Fruit fly (Drosophila melanogaster) whole organism, embryonic: Measurements from ENCODE around the gene Sdic4.
A peak's percentile ranks its signal among the peaks of the same experiment; 100 is the strongest.

Experiments used
- Atf3 ChIP-seq: fragments of 200-800 bp; sonication (Bioruptor generic); optimal IDR thresholded peaks from 3 replicates; lab custom pipeline; 2016; ENCODE audit warnings: missing biosample characterization, missing genetic modification characterization
- C15 ChIP-seq: fragments of 200-800 bp; sonication (Bioruptor generic); IDR thresholded peaks from 3 replicates; pipeline ENCODE4 v1.3.6; 2022; ENCODE audit warnings: missing biosample characterization, missing genetic modification characterization
- CG10321 ChIP-seq: fragments of 200-800 bp; sonication (Bioruptor generic); IDR thresholded peaks from 2 replicates; pipeline ENCODE4 v1.3.6; 2022; ENCODE audit warnings: missing biosample characterization, missing genetic modification characterization
- CG10366 ChIP-seq: fragments of 200-800 bp; sonication (Bioruptor generic); IDR thresholded peaks from 2 replicates; pipeline ENCODE4 v1.3.6; 2022; ENCODE audit warnings: missing biosample characterization, missing genetic modification characterization
- CG10565 ChIP-seq: fragments of 200-800 bp; sonication (Bioruptor generic); optimal IDR thresholded peaks from 3 replicates; lab custom pipeline; 2016; ENCODE audit warnings: missing biosample characterization, mild to moderate bottlenecking, missing genetic modification characterization
- CG11696 ChIP-seq: fragments of 200-800 bp; sonication (Bioruptor generic); IDR thresholded peaks from 2 replicates; pipeline ENCODE4 v1.3.6; 2022; ENCODE audit warnings: missing biosample characterization, missing genetic modification characterization
- CG12299 ChIP-seq: fragments of 200-800 bp; sonication (Bioruptor generic); optimal IDR thresholded peaks from 2 replicates; lab custom pipeline; 2018; ENCODE audit warnings: missing biosample characterization, mild to moderate bottlenecking, missing genetic modification characterization
- CG1233 ChIP-seq: fragments of 200-800 bp; sonication (Bioruptor generic); optimal IDR thresholded peaks from 4 replicates; lab custom pipeline; 2018; ENCODE audit warnings: missing biosample characterization, mild to moderate bottlenecking, missing genetic modification characterization
- CG13894 ChIP-seq: fragments of 200-800 bp; sonication (Bioruptor generic); optimal IDR thresholded peaks from 3 replicates; lab custom pipeline; 2018; ENCODE audit warnings: missing biosample characterization, mild to moderate bottlenecking, missing genetic modification characterization, moderate library complexity
- CG15479 ChIP-seq: fragments of 200-800 bp; sonication (Bioruptor generic); optimal IDR thresholded peaks from 3 replicates; lab custom pipeline; 2019; ENCODE audit warnings: missing biosample characterization, mild to moderate bottlenecking, missing genetic modification characterization, moderate library complexity
- CG1647 ChIP-seq: fragments of 200-800 bp; sonication (Bioruptor generic); optimal IDR thresholded peaks from 3 replicates; lab custom pipeline; 2016; ENCODE audit warnings: missing biosample characterization, missing genetic modification characterization
- CG16813 ChIP-seq: fragments of 200-800 bp; sonication (Bioruptor generic); IDR thresholded peaks from 3 replicates; pipeline ENCODE4 v1.3.6; 2022; ENCODE audit warnings: missing biosample characterization, missing genetic modification characterization; ENCODE audit not compliant: partially characterized antibody
- CG17385 ChIP-seq: fragments of 200-800 bp; sonication (Bioruptor generic); optimal IDR thresholded peaks from 3 replicates; lab custom pipeline; 2018; ENCODE audit warnings: missing biosample characterization, mild to moderate bottlenecking, missing genetic modification characterization
- CG30431 ChIP-seq: fragments of 200-800 bp; sonication (Bioruptor generic); optimal IDR thresholded peaks from 2 replicates; lab custom pipeline; 2017; ENCODE audit warnings: missing biosample characterization, missing genetic modification characterization
- CG31388 ChIP-seq: fragments of 200-800 bp; sonication (Bioruptor generic); optimal IDR thresholded peaks from 2 replicates; lab custom pipeline; 2016; ENCODE audit warnings: missing biosample characterization, missing genetic modification characterization
- CG3281 ChIP-seq: fragments of 200-800 bp; sonication (Bioruptor generic); optimal IDR thresholded peaks from 3 replicates; lab custom pipeline; 2017; ENCODE audit warnings: missing biosample characterization, mild to moderate bottlenecking, missing genetic modification characterization
- CG3726 ChIP-seq: fragments of 200-800 bp; sonication (Bioruptor generic); IDR thresholded peaks from 3 replicates; pipeline ENCODE4, ENCODE4 v1.3.6; 2022; ENCODE audit warnings: missing biosample characterization, missing genetic modification characterization
- CG4854 ChIP-seq: fragments of 200-800 bp; sonication (Bioruptor generic); optimal IDR thresholded peaks from 2 replicates; lab custom pipeline; 2016; ENCODE audit warnings: missing biosample characterization, missing genetic modification characterization, inconsistent platforms
- CG5245 ChIP-seq: fragments of 200-800 bp; sonication (Bioruptor generic); optimal IDR thresholded peaks from 3 replicates; lab custom pipeline; 2016; ENCODE audit warnings: missing biosample characterization, missing genetic modification characterization
- CG7556 ChIP-seq: fragments of 200-800 bp; sonication (Bioruptor generic); optimal IDR thresholded peaks from 2 replicates; lab custom pipeline; 2017; ENCODE audit warnings: missing biosample characterization, mild to moderate bottlenecking, missing genetic modification characterization
- CG7987 ChIP-seq: fragments of 200-800 bp; sonication (Bioruptor generic); optimal IDR thresholded peaks from 2 replicates; lab custom pipeline; 2018; ENCODE audit warnings: missing biosample characterization, mild to moderate bottlenecking, missing genetic modification characterization, moderate library complexity
- Camta ChIP-seq: fragments of 200-800 bp; sonication (Bioruptor generic); optimal IDR thresholded peaks from 2 replicates; lab custom pipeline; 2016; ENCODE audit warnings: missing biosample characterization, missing genetic modification characterization
- D19A ChIP-seq: fragments of 200-800 bp; optimal IDR thresholded peaks from 3 replicates; lab custom pipeline; 2019; ENCODE audit warnings: missing biosample characterization, mild to moderate bottlenecking, missing genetic modification characterization, moderate library complexity
- Dbx ChIP-seq: fragments of 200-800 bp; sonication (Bioruptor generic); IDR thresholded peaks from 3 replicates; pipeline ENCODE4 v1.3.6; 2022; ENCODE audit warnings: missing biosample characterization, missing genetic modification characterization
- Doc2 ChIP-seq: fragments of 200-800 bp; sonication (Bioruptor generic); IDR thresholded peaks from 2 replicates; pipeline ENCODE4 v1.3.6; 2022; ENCODE audit warnings: missing biosample characterization, missing genetic modification characterization
- Drgx ChIP-seq: fragments of 200-800 bp; sonication (Bioruptor generic); IDR thresholded peaks from 2 replicates; pipeline ENCODE4 v1.3.6; 2022; ENCODE audit warnings: missing biosample characterization, missing genetic modification characterization
- E2f2 ChIP-seq: fragments of 200-800 bp; sonication (Bioruptor generic); IDR thresholded peaks from 2 replicates; pipeline ENCODE4 v1.3.6; 2022; ENCODE audit warnings: missing biosample characterization, missing genetic modification characterization
- Hmx ChIP-seq: fragments of 200-800 bp; sonication (Bioruptor generic); optimal IDR thresholded peaks from 2 replicates; lab custom pipeline; 2016; ENCODE audit warnings: missing biosample characterization, missing genetic modification characterization
- Lhr ChIP-seq: fragments of 200-800 bp; sonication (Bioruptor generic); optimal IDR thresholded peaks from 3 replicates; lab custom pipeline; 2017; ENCODE audit warnings: mild to moderate bottlenecking, missing biosample characterization, missing genetic modification reagents, missing genetic modification characterization
- Myb ChIP-seq: fragments of 200-800 bp; sonication (Bioruptor generic); optimal IDR thresholded peaks from 2 replicates; lab custom pipeline; 2016; ENCODE audit warnings: missing biosample characterization, missing genetic modification characterization
- NC2β ChIP-seq: fragments of 200-800 bp; sonication (Bioruptor generic); optimal IDR thresholded peaks from 2 replicates; lab custom pipeline; 2016; ENCODE audit warnings: missing biosample characterization, missing genetic modification characterization
- PHDP ChIP-seq: fragments of 200-800 bp; sonication (Bioruptor generic); optimal IDR thresholded peaks from 3 replicates; lab custom pipeline; 2018; ENCODE audit warnings: missing biosample characterization, mild to moderate bottlenecking, missing genetic modification characterization, moderate library complexity
- Pdp1 ChIP-seq, 2 experiments: fragments of 200-800 bp; sonication (Bioruptor generic); optimal IDR thresholded peaks; 3 replicates each; lab custom pipeline; 2016; ENCODE audit warnings: missing biosample characterization in 2 of 2, missing genetic modification characterization in 2 of 2, mild to moderate bottlenecking in 1 of 2, moderate library complexity in 1 of 2
- Ptx1 ChIP-seq: fragments of 200-800 bp; sonication (Bioruptor generic); IDR thresholded peaks from 2 replicates; pipeline ENCODE4 v1.3.6; 2022; ENCODE audit warnings: missing biosample characterization, missing genetic modification characterization
- Spps ChIP-seq: fragments of 200-800 bp; sonication (Bioruptor generic); optimal IDR thresholded peaks from 2 replicates; lab custom pipeline; 2018; ENCODE audit warnings: missing biosample characterization, mild to moderate bottlenecking, missing genetic modification characterization
- abd-A ChIP-seq: fragments of 200-800 bp; sonication (Bioruptor generic); optimal IDR thresholded peaks from 3 replicates; lab custom pipeline; 2019; ENCODE audit warnings: missing biosample characterization, mild to moderate bottlenecking, missing genetic modification characterization, moderate library complexity
- ap ChIP-seq: fragments of 200-800 bp; sonication (Bioruptor generic); IDR thresholded peaks from 2 replicates; pipeline ENCODE4 v1.3.6; 2022; ENCODE audit warnings: missing biosample characterization, missing genetic modification characterization
- bowl ChIP-seq: fragments of 200-800 bp; sonication (Bioruptor generic); IDR thresholded peaks from 2 replicates; pipeline ENCODE4 v1.3.6; 2022; ENCODE audit warnings: missing biosample characterization, missing genetic modification characterization
- cg ChIP-seq: fragments of 200-800 bp; sonication (Bioruptor generic); optimal IDR thresholded peaks from 3 replicates; lab custom pipeline; 2019; ENCODE audit warnings: missing biosample characterization, mild to moderate bottlenecking, missing genetic modification characterization, moderate library complexity
- dati ChIP-seq: fragments of 200-800 bp; sonication (Bioruptor generic); IDR thresholded peaks from 2 replicates; pipeline ENCODE4 v1.3.6; 2022; ENCODE audit warnings: missing biosample characterization, missing genetic modification characterization
- eyg ChIP-seq: fragments of 200-800 bp; sonication (Bioruptor generic); optimal IDR thresholded peaks from 3 replicates; lab custom pipeline; 2016; ENCODE audit warnings: missing biosample characterization, missing genetic modification characterization
- fru ChIP-seq: fragments of >200 bp; optimal IDR thresholded peaks from 2 replicates; lab custom pipeline; 2017
- grau ChIP-seq: fragments of 200-800 bp; optimal IDR thresholded peaks from 3 replicates; lab custom pipeline; 2019; ENCODE audit warnings: missing biosample characterization, mild to moderate bottlenecking, missing genetic modification characterization, moderate library complexity
- gsb ChIP-seq: fragments of 200-800 bp; sonication (Bioruptor generic); IDR thresholded peaks from 2 replicates; pipeline ENCODE4 v1.3.6; 2022; ENCODE audit warnings: missing biosample characterization, missing genetic modification characterization
- gsb-n ChIP-seq: fragments of 200-800 bp; sonication (Bioruptor generic); optimal IDR thresholded peaks from 3 replicates; lab custom pipeline; 2018; ENCODE audit warnings: missing biosample characterization, mild to moderate bottlenecking, missing genetic modification characterization
- jigr1 ChIP-seq: fragments of 200-800 bp; sonication (Bioruptor generic); IDR thresholded peaks from 3 replicates; pipeline ENCODE4 v1.3.6; 2022; ENCODE audit warnings: missing biosample characterization, missing genetic modification characterization
- otp ChIP-seq: fragments of 200-800 bp; sonication (Bioruptor generic); IDR thresholded peaks from 3 replicates; pipeline ENCODE4, ENCODE4 v1.3.6; 2022; ENCODE audit warnings: missing biosample characterization, missing genetic modification characterization
- ranshi ChIP-seq: fragments of 200-800 bp; sonication (Bioruptor generic); IDR thresholded peaks from 2 replicates; pipeline ENCODE4 v1.3.6; 2022; ENCODE audit warnings: missing biosample characterization, missing genetic modification characterization
- sim ChIP-seq: fragments of 200-800 bp; sonication (Bioruptor generic); IDR thresholded peaks from 2 replicates; pipeline ENCODE4 v1.3.6; 2022; ENCODE audit warnings: missing biosample characterization, missing genetic modification characterization
- slou ChIP-seq: fragments of 200-800 bp; sonication (Bioruptor generic); optimal IDR thresholded peaks from 3 replicates; lab custom pipeline; 2016; ENCODE audit warnings: missing biosample characterization, missing genetic modification characterization
- tap ChIP-seq: fragments of 200-800 bp; optimal IDR thresholded peaks from 3 replicates; lab custom pipeline; 2019; ENCODE audit warnings: missing biosample characterization, mild to moderate bottlenecking, missing genetic modification characterization, moderate library complexity
- tin ChIP-seq: fragments of 200-800 bp; sonication (Bioruptor generic); optimal IDR thresholded peaks from 3 replicates; lab custom pipeline; 2016; ENCODE audit warnings: missing biosample characterization, missing genetic modification characterization
- vfl ChIP-seq: fragments of 200-800 bp; sonication (Bioruptor generic); optimal IDR thresholded peaks from 2 replicates; lab custom pipeline; 2016; ENCODE audit warnings: missing biosample characterization, missing genetic modification characterization

Sdic4 gene

DNA sequence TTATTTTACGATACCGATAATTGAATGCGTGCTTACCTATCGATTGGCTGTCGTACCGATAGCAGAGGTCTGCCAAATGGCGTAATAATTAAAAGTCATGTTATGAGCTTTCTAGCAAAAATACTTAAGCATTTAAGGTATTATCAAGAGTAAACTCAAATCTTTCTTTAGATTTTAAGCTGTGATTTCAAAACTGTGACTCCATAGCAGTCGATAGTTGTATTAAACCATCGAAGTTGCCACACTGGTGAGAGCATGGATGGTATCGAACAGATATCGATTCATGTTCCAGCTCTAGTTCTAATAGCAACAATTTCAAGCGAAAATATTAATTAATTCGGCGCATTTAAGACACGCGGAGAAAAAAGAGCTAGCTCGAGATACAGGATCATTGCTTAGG, 26.2 kb upstream of the Sdic4 start, which contains the start of the genes CG17068 and Rab10 (continued):
- TF ChIP-seq CG10565 (GFP tag; lab: Kevin White, UChicago), result no peak
- no peak for TF ChIP-seq CG10321 (GFP tag; lab: Robert Waterston, UW)
- peak; percentile 22 for TF ChIP-seq Myb
- TF ChIP-seq CG4854 (GFP tag; lab: Kevin White, UChicago), result no peak
- TF ChIP-seq C15 (GFP tag; lab: Robert Waterston, UW), result no peak
- peak; percentile 96 for TF ChIP-seq CG16813 (GFP tag; lab: Robert Waterston, UW)
- TF ChIP-seq jigr1 (GFP tag; lab: Robert Waterston, UW), result no peak
- TF ChIP-seq CG10366 (GFP tag; lab: Robert Waterston, UW), result no peak
- TF ChIP-seq Drgx, result no peak
- TF ChIP-seq ap, result no peak
- no peak for TF ChIP-seq CG17385 (GFP tag; lab: Kevin White, UChicago)
- TF ChIP-seq CG1647, result no peak
- no peak for TF ChIP-seq CG3281 (GFP tag; lab: Kevin White, UChicago)
- no peak for TF ChIP-seq NC2β (GFP tag; lab: Kevin White, UChicago)
- no peak for TF ChIP-seq ranshi (GFP tag; lab: Robert Waterston, UW)
- TF ChIP-seq dati (GFP tag; lab: Robert Waterston, UW), result no peak
- TF ChIP-seq bowl (GFP tag; lab: Robert Waterston, UW), result no peak
- peak in 1 of 2 experiments; percentile 41 for TF ChIP-seq Pdp1 (GFP tag; optimal IDR thresholded peaks at IDR 0.05; lab: Kevin White, UChicago)
- no peak for TF ChIP-seq tin
- peak; percentile 51; the same call in 1 of the 2 replicates for TF ChIP-seq E2f2 (GFP tag; lab: Robert Waterston, UW)
- peak; percentile 25 for TF ChIP-seq CG15479 (GFP tag; lab: Kevin White, UChicago)
- peak; percentile 16 for TF ChIP-seq CG12299 (tag; lab: Kevin White, UChicago)
- peak; percentile 12 for TF ChIP-seq grau (tag; lab: Kevin White, UChicago)
- no peak for TF ChIP-seq CG7987 (GFP tag; lab: Kevin White, UChicago)
- no peak for TF ChIP-seq CG13894 (tag; lab: Kevin White, UChicago)
- no peak for TF ChIP-seq Hmx
- TF ChIP-seq CG1233, result no peak
- no peak for TF ChIP-seq CG3726 (GFP tag; lab: Robert Waterston, UW)
- TF ChIP-seq cg (GFP tag; lab: Kevin White, UChicago), result no peak
- TF ChIP-seq fru, result no peak
- TF ChIP-seq Camta (GFP tag; lab: Kevin White, UChicago), result no peak
- TF ChIP-seq gsb-n (tag; lab: Kevin White, UChicago), result no peak
- TF ChIP-seq Dbx (GFP tag; lab: Robert Waterston, UW), result no peak
- TF ChIP-seq eyg (GFP tag; lab: Kevin White, UChicago), result no peak
- TF ChIP-seq CG11696 (GFP tag; lab: Robert Waterston, UW), result no peak
- no peak for TF ChIP-seq Lhr (GFP tag; lab: Kevin White, UChicago)
- TF ChIP-seq CG31388 (GFP tag; lab: Kevin White, UChicago), result no peak
- no peak for TF ChIP-seq tap (tag; lab: Kevin White, UChicago)
- no peak for TF ChIP-seq CG7556 (GFP tag; lab: Kevin White, UChicago)
- TF ChIP-seq sim (GFP tag; lab: Robert Waterston, UW), result no peak
- no peak for TF ChIP-seq slou
- TF ChIP-seq CG5245 (GFP tag; lab: Kevin White, UChicago), result no peak
- no peak for TF ChIP-seq otp (GFP tag; lab: Robert Waterston, UW)
- TF ChIP-seq vfl (GFP tag; lab: Kevin White, UChicago), result no peak
- no peak for TF ChIP-seq Spps (tag; lab: Kevin White, UChicago)
- no peak for TF ChIP-seq D19A (tag; lab: Kevin White, UChicago)
- TF ChIP-seq abd-A (tag; lab: Kevin White, UChicago), result no peak
- TF ChIP-seq PHDP (tag; lab: Kevin White, UChicago), result no peak
- TF ChIP-seq gsb, result no peak
- 0 out of 2 replicates have a peak, but pooled peaks have one; percentile 22 for TF ChIP-seq Ptx1 (GFP tag; lab: Robert Waterston, UW)
- TF ChIP-seq Doc2, result no peak
- TF ChIP-seq CG30431 (GFP tag; lab: Kevin White, UChicago), result no peak
- no peak for TF ChIP-seq Atf3 (GFP tag; lab: Kevin White, UChicago)
